Worm (Caenorhabditis elegans): ENCODE data around the gene srg-60.

DNA sequence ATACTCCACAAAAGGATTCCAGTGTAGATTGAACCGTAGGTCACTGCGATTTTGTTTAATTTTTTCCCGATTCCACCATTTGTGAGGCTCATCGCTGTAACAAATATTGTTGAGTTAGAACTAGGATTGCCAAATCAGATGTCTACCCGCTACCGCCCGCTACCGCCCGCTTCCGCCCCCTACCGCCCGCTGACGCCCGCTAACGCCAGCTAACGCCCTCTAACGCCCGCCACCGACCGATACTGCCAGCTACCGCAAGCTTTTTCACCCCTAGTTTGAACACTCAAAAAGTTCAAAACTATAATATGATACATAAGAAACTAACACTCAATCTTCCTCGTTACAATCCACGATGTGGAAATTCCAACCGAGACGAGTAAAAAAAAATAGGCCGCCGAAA lies 36.0 kb upstream of the srg-60 start:
- no peak for TF ChIP-seq W03F9.2 (tag; optimal IDR thresholded peaks at IDR 0.05)
- TF ChIP-seq him-1 (tag; optimal IDR thresholded peaks at IDR 0.05), result no peak

Data from whole organism, L4/young adult.